Worm (Caenorhabditis elegans) whole organism, L1 larva: ENCODE results near the gene mam-6.

Experiments used
- C34B4.2 ChIP-seq: sonication (generic microtip); optimal IDR thresholded peaks from 2 replicates; lab custom pipeline; 2017; ENCODE audit warnings: mild to moderate bottlenecking, missing genetic modification characterization, missing compliant biosample characterization
- ama-1 ChIP-seq: fragments of 150-350 bp; optimal IDR thresholded peaks from 2 replicates; lab custom pipeline; 2014
- elt-2 ChIP-seq: sonication (generic microtip); optimal IDR thresholded peaks from 2 replicates; lab custom pipeline; 2016; ENCODE audit warnings: missing genetic modification characterization, mild to moderate bottlenecking, inconsistent platforms, missing compliant biosample characterization, missing genetic modification reagents
- elt-3 ChIP-seq, 6 experiments: fragments of 150-350 bp in 1 of 6; sonication (generic microtip); optimal IDR thresholded peaks; 2 replicates each; lab custom pipeline; 2017 to 2018; ENCODE audit warnings: missing biosample characterization in 6 of 6, missing genetic modification characterization in 6 of 6, inconsistent platforms in 1 of 6
- hpl-2 ChIP-seq: fragments of 150-350 bp; optimal IDR thresholded peaks from 2 replicates; lab custom pipeline; 2014; ENCODE audit warnings: missing biosample characterization, missing genetic modification reagents, missing genetic modification characterization
- lin-15B ChIP-seq: fragments of 150-350 bp; sonication (generic microtip); optimal IDR thresholded peaks from 3 replicates; lab custom pipeline; 2014; ENCODE audit warnings: missing biosample characterization, missing genetic modification characterization
- nhr-12 ChIP-seq: sonication (generic microtip); optimal IDR thresholded peaks from 2 replicates; lab custom pipeline; 2017; ENCODE audit warnings: missing biosample characterization, missing genetic modification characterization
- nhr-237 ChIP-seq: fragments of 150-350 bp; optimal IDR thresholded peaks from 2 replicates; lab custom pipeline; 2014; ENCODE audit warnings: missing biosample characterization, missing genetic modification characterization
- nhr-77 ChIP-seq: fragments of 150-350 bp; optimal IDR thresholded peaks from 2 replicates; lab custom pipeline; 2014; ENCODE audit warnings: missing biosample characterization, missing genetic modification characterization
- pqm-1 ChIP-seq: sonication (generic microtip); optimal IDR thresholded peaks from 3 replicates; lab custom pipeline; 2017; ENCODE audit warnings: missing biosample characterization, missing genetic modification characterization
- skn-1 ChIP-seq: fragments of 150-350 bp; optimal IDR thresholded peaks from 2 replicates; lab custom pipeline; 2014; ENCODE audit warnings: missing biosample characterization, missing genetic modification characterization
- sox-4 ChIP-seq: sonication (generic microtip); optimal IDR thresholded peaks from 2 replicates; lab custom pipeline; 2016; ENCODE audit warnings: missing genetic modification characterization, missing compliant biosample characterization
- unc-62 ChIP-seq: fragments of 150-350 bp; optimal IDR thresholded peaks from 2 replicates; lab custom pipeline; 2014; ENCODE audit warnings: missing biosample characterization, missing genetic modification reagents, missing genetic modification characterization
- vab-15 ChIP-seq: sonication (generic microtip); optimal IDR thresholded peaks from 2 replicates; lab custom pipeline; 2017; ENCODE audit warnings: missing genotype, mild to moderate bottlenecking, missing genetic modification characterization, missing compliant biosample characterization

ce11 chrX:15040552-15041080 lies 28.5 kb downstream of the mam-6 start, which contains the start of gene C18B12.4:
- TF ChIP-seq ama-1 (lab: Kevin White, UChicago), result no peak
- TF ChIP-seq pqm-1, result no peak
- TF ChIP-seq lin-15B (tag; lab: Kevin White, UChicago), result peak; percentile 71
- TF ChIP-seq nhr-77 (tag; lab: Kevin White, UChicago), result peak; percentile 54
- TF ChIP-seq nhr-237, result peak; percentile 46
- TF ChIP-seq skn-1 (tag; lab: Kevin White, UChicago), result peak; percentile 93
- TF ChIP-seq hpl-2 (GFP tag; lab: Kevin White, UChicago), result no peak
- TF ChIP-seq nhr-12 (tag; lab: Kevin White, UChicago), result no peak
- no peak for TF ChIP-seq C34B4.2 (tag; lab: Kevin White, UChicago)
- peak; percentile 23 for TF ChIP-seq elt-2 (tag; lab: Kevin White, UChicago)
- TF ChIP-seq sox-4 (tag; lab: Kevin White, UChicago), result no peak
- peak in 2 of 6 experiments; percentile 69 to 84 for TF ChIP-seq elt-3 (tag; optimal IDR thresholded peaks at IDR 0.05; lab: Kevin White, UChicago)
- TF ChIP-seq unc-62, result no peak
- peak; percentile 89 for TF ChIP-seq vab-15
